Fruit fly (Drosophila melanogaster): ENCODE measurements around the gene Hmgcl.

Gene Hmgcl

dm6 chr2L:6971597-6972036, 11.4 kb downstream of the Hmgcl start, which contains the start of gene snRNP-U1-70K (continued):
- TF ChIP-seq CG6689 (GFP tag; IDR thresholded peaks at IDR 0.05) = no peak
- TF ChIP-seq CG12071 (GFP tag; optimal IDR thresholded peaks at IDR 0.05) = no peak
- TF ChIP-seq Pdp1 (GFP tag; optimal IDR thresholded peaks at IDR 0.05) = peak in 1 of 2 experiments; percentile 54
- TF ChIP-seq Dip3 (GFP tag; optimal IDR thresholded peaks at IDR 0.05) = no peak
- TF ChIP-seq CG2202 (tag; optimal IDR thresholded peaks at IDR 0.05) = no peak
- TF ChIP-seq CG12942 (GFP tag; optimal IDR thresholded peaks at IDR 0.05) = no peak
- TF ChIP-seq CG31388 (GFP tag; optimal IDR thresholded peaks at IDR 0.05) = no peak
- TF ChIP-seq danr (GFP tag; IDR thresholded peaks at IDR 0.05) = no peak
- peak; percentile 1 for TF ChIP-seq zfh2 (GFP tag; optimal IDR thresholded peaks at IDR 0.05)
- no peak for TF ChIP-seq Poxn (GFP tag; IDR thresholded peaks at IDR 0.05)
- TF ChIP-seq sens (GFP tag) = peak; percentile 77
- TF ChIP-seq gem (tag; optimal IDR thresholded peaks at IDR 0.05) = no peak
- peak; percentile 46 for TF ChIP-seq CG7928 (GFP tag; optimal IDR thresholded peaks at IDR 0.05)
- peak; percentile 93 for TF ChIP-seq CG10321 (GFP tag; IDR thresholded peaks at IDR 0.05)
- no peak for TF ChIP-seq nau (GFP tag; optimal IDR thresholded peaks at IDR 0.05)
- TF ChIP-seq B-H2 (GFP tag; optimal IDR thresholded peaks at IDR 0.05) = no peak
- TF ChIP-seq crol (GFP tag; IDR thresholded peaks at IDR 0.05) = no peak
- no peak for TF ChIP-seq HLH54F (GFP tag; optimal IDR thresholded peaks at IDR 0.05)
- TF ChIP-seq CG10366 (GFP tag; IDR thresholded peaks at IDR 0.05) = no peak
- no peak for TF ChIP-seq sr (GFP tag; IDR thresholded peaks at IDR 0.05)
- TF ChIP-seq lbe (GFP tag; optimal IDR thresholded peaks at IDR 0.05) = no peak
- no peak for TF ChIP-seq Trl (optimal IDR thresholded peaks at IDR 0.05)
- no peak for TF ChIP-seq Trl (GFP tag; optimal IDR thresholded peaks at IDR 0.05)
- TF ChIP-seq CG6272 (GFP tag; IDR thresholded peaks at IDR 0.05) = no peak
- peak; percentile 65 for TF ChIP-seq Bgb (GFP tag; IDR thresholded peaks at IDR 0.05; ENCODE audit: partially characterized antibody)
- no peak for TF ChIP-seq HLH4C (GFP tag; IDR thresholded peaks at IDR 0.05; ENCODE audit: partially characterized antibody)
- TF ChIP-seq E2f2 (GFP tag; IDR thresholded peaks at IDR 0.05) = peak; percentile 19; the same call in 1 of the 2 replicates
- peak; percentile 62 for TF ChIP-seq zen (tag; optimal IDR thresholded peaks at IDR 0.05)
- TF ChIP-seq Gug (GFP tag; IDR thresholded peaks at IDR 0.05) = peak; percentile 20; the same call in 1 of the 4 replicates
- TF ChIP-seq CG7556 (GFP tag; optimal IDR thresholded peaks at IDR 0.05) = no peak
- TF ChIP-seq CG15514 (GFP tag; optimal IDR thresholded peaks at IDR 0.05) = peak; percentile 81
- TF ChIP-seq sens-2 (GFP tag; IDR thresholded peaks at IDR 0.05) = no peak
- peak; percentile 94 for TF ChIP-seq pita (GFP tag; optimal IDR thresholded peaks at IDR 0.05)
- peak; percentile 35 for TF ChIP-seq CG1832 (GFP tag; optimal IDR thresholded peaks at IDR 0.05)
- TF ChIP-seq CG13775 (GFP tag; optimal IDR thresholded peaks at IDR 0.05) = no peak
- peak; percentile 88 for TF ChIP-seq CG4617 (GFP tag; optimal IDR thresholded peaks at IDR 0.05; ENCODE audit: borderline replicate concordance)
- peak; percentile 53; the same call in 1 of the 2 replicates for TF ChIP-seq CG13287 (GFP tag; IDR thresholded peaks at IDR 0.05; ENCODE audit: partially characterized antibody)
- no peak for TF ChIP-seq CG1233 (GFP tag; optimal IDR thresholded peaks at IDR 0.05)
- no peak for TF ChIP-seq CG12744 (GFP tag; optimal IDR thresholded peaks at IDR 0.05)
- TF ChIP-seq GATAe (GFP tag; conservative IDR thresholded peaks at IDR 0.05) = no peak
- TF ChIP-seq Stat92E (GFP tag; optimal IDR thresholded peaks at IDR 0.05) = peak in 1 of 3 experiments; percentile 5
- TF ChIP-seq CG6791 (GFP tag; IDR thresholded peaks at IDR 0.05; ENCODE audit: partially characterized antibody) = peak; percentile 51; the same call in 2 of the 3 replicates
- TF ChIP-seq trh (GFP tag; optimal IDR thresholded peaks at IDR 0.05) = no peak
- no peak for TF ChIP-seq wek (GFP tag; optimal IDR thresholded peaks at IDR 0.05)
- no peak for TF ChIP-seq hkb (optimal IDR thresholded peaks at IDR 0.05)
- TF ChIP-seq hkb (GFP tag; IDR thresholded peaks at IDR 0.05) = no peak
- TF ChIP-seq emc (GFP tag; optimal IDR thresholded peaks at IDR 0.05) = no peak
- no peak for TF ChIP-seq CG15073 (GFP tag; optimal IDR thresholded peaks at IDR 0.05)
- no peak for TF ChIP-seq ftz-f1 (GFP tag; optimal IDR thresholded peaks at IDR 0.05)
- no peak for TF ChIP-seq CG32772 (GFP tag; IDR thresholded peaks at IDR 0.05)
- no peak for TF ChIP-seq dm (GFP tag; optimal IDR thresholded peaks at IDR 0.05)
- no peak for TF ChIP-seq pros (GFP tag; optimal IDR thresholded peaks at IDR 0.05)
